Fruit fly (Drosophila melanogaster) whole organism, embryonic: ENCODE results near the gene simj.
A peak's percentile ranks its signal among the peaks of the same experiment; 100 is the strongest.

Experiments
- Ada2b ChIP-seq: fragments of 200-800 bp; sonication (Bioruptor generic); IDR thresholded peaks from 2 replicates; pipeline ENCODE4 v1.3.6; 2022; ENCODE audit warnings: missing biosample characterization, missing genetic modification characterization
- Antp ChIP-seq: fragments of 200-800 bp; sonication (Bioruptor generic); optimal IDR thresholded peaks from 3 replicates; lab custom pipeline; 2016; ENCODE audit warnings: missing biosample characterization, missing genetic modification characterization
- Bdp1 ChIP-seq: fragments of 200-800 bp; sonication (Bioruptor generic); optimal IDR thresholded peaks from 3 replicates; lab custom pipeline; 2016; ENCODE audit warnings: missing biosample characterization, missing genetic modification characterization
- CG10431 ChIP-seq: fragments of 200-800 bp; sonication (Bioruptor generic); optimal IDR thresholded peaks from 3 replicates; lab custom pipeline; 2018; ENCODE audit warnings: missing biosample characterization, mild to moderate bottlenecking, missing genetic modification characterization
- CG11504 ChIP-seq: fragments of 200-800 bp; sonication (Bioruptor generic); optimal IDR thresholded peaks from 3 replicates; lab custom pipeline; 2019; ENCODE audit warnings: missing biosample characterization, mild to moderate bottlenecking, missing genetic modification characterization, moderate library complexity
- CG12219 ChIP-seq: fragments of 200-800 bp; sonication (Bioruptor generic); optimal IDR thresholded peaks from 3 replicates; lab custom pipeline; 2018; ENCODE audit warnings: missing biosample characterization, mild to moderate bottlenecking, missing genetic modification characterization
- CG12391 ChIP-seq: fragments of 200-800 bp; sonication (Bioruptor generic); optimal IDR thresholded peaks from 3 replicates; lab custom pipeline; 2018; ENCODE audit warnings: missing biosample characterization, mild to moderate bottlenecking, missing genetic modification characterization, moderate library complexity
- CG14014 ChIP-seq: fragments of 200-800 bp; sonication (Bioruptor generic); IDR thresholded peaks from 2 replicates; pipeline ENCODE4 v1.3.6; 2022; ENCODE audit warnings: missing biosample characterization, missing genetic modification characterization
- CG14860 ChIP-seq: fragments of 200-800 bp; sonication (Bioruptor generic); IDR thresholded peaks from 3 replicates; pipeline ENCODE4 v1.3.6; 2022; ENCODE audit warnings: missing biosample characterization, missing genetic modification characterization; ENCODE audit not compliant: partially characterized antibody
- CG15011 ChIP-seq: fragments of 200-800 bp; sonication (Bioruptor generic); optimal IDR thresholded peaks from 3 replicates; lab custom pipeline; 2018; ENCODE audit warnings: missing biosample characterization, mild to moderate bottlenecking, missing genetic modification characterization
- CG15601 ChIP-seq: fragments of 200-800 bp; sonication (Bioruptor generic); optimal IDR thresholded peaks from 3 replicates; lab custom pipeline; 2019; ENCODE audit warnings: missing biosample characterization, mild to moderate bottlenecking, missing genetic modification characterization, moderate library complexity
- CG17359 ChIP-seq: fragments of 200-800 bp; sonication (Bioruptor generic); optimal IDR thresholded peaks from 3 replicates; lab custom pipeline; 2018; ENCODE audit warnings: missing biosample characterization, mild to moderate bottlenecking, missing genetic modification characterization, moderate library complexity
- CG2202 ChIP-seq: fragments of 200-800 bp; sonication (Bioruptor generic); optimal IDR thresholded peaks from 2 replicates; lab custom pipeline; 2018; ENCODE audit warnings: missing biosample characterization, mild to moderate bottlenecking, missing genetic modification characterization
- CG3995 ChIP-seq: fragments of 200-800 bp; sonication (Bioruptor generic); optimal IDR thresholded peaks from 3 replicates; lab custom pipeline; 2016; ENCODE audit warnings: missing biosample characterization, missing genetic modification characterization
- CG42726 ChIP-seq: fragments of 200-800 bp; sonication (Bioruptor generic); IDR thresholded peaks from 2 replicates; pipeline ENCODE4 v1.3.6; 2022; ENCODE audit warnings: missing biosample characterization, missing genetic modification characterization; ENCODE audit not compliant: partially characterized antibody
- CG4424 ChIP-seq: fragments of 200-800 bp; sonication (Bioruptor generic); optimal IDR thresholded peaks from 3 replicates; lab custom pipeline; 2016; ENCODE audit warnings: missing biosample characterization, missing genetic modification characterization
- CG7839 ChIP-seq: fragments of 200-800 bp; sonication (Bioruptor generic); optimal IDR thresholded peaks from 3 replicates; lab custom pipeline; 2018; ENCODE audit warnings: missing biosample characterization, mild to moderate bottlenecking, missing genetic modification characterization, moderate library complexity
- CG8478 ChIP-seq: fragments of >200 bp; optimal IDR thresholded peaks from 2 replicates; lab custom pipeline; 2018
- CrebB ChIP-seq: fragments of 200-800 bp; sonication (Bioruptor generic); optimal IDR thresholded peaks from 3 replicates; lab custom pipeline; 2018; ENCODE audit warnings: missing biosample characterization, mild to moderate bottlenecking, missing genetic modification characterization
- Dp ChIP-seq: fragments of 200-800 bp; sonication (Bioruptor generic); optimal IDR thresholded peaks from 2 replicates; lab custom pipeline; 2018; ENCODE audit warnings: missing biosample characterization, mild to moderate bottlenecking, missing genetic modification characterization, moderate library complexity
- E2f1 ChIP-seq: fragments of 200-800 bp; sonication (Bioruptor generic); IDR thresholded peaks from 2 replicates; pipeline ENCODE4 v1.3.6; 2022; ENCODE audit warnings: missing biosample characterization, missing genetic modification characterization
- Fer3 ChIP-seq: fragments of 200-800 bp; sonication (Bioruptor generic); optimal IDR thresholded peaks from 2 replicates; lab custom pipeline; 2018; ENCODE audit warnings: missing biosample characterization, mild to moderate bottlenecking, missing genetic modification characterization, moderate library complexity
- HLH4C ChIP-seq: fragments of 200-800 bp; sonication (Bioruptor generic); IDR thresholded peaks from 3 replicates; pipeline ENCODE4 v1.3.6; 2022; ENCODE audit warnings: missing biosample characterization, missing genetic modification characterization; ENCODE audit not compliant: partially characterized antibody
- HLH54F ChIP-seq: fragments of 200-800 bp; sonication (Bioruptor generic); optimal IDR thresholded peaks from 3 replicates; lab custom pipeline; 2016; ENCODE audit warnings: missing biosample characterization, missing genetic modification characterization
- Hr78 ChIP-seq, 2 experiments: fragments of 200-800 bp in 1 of 2; fragments of >200 bp in 1 of 2; sonication (Bioruptor generic) in 1 of 2; optimal IDR thresholded peaks; 2 replicates each; lab custom pipeline; 2017 to 2019; ENCODE audit warnings: missing biosample characterization in 2 of 2, missing genetic modification characterization in 2 of 2, mild to moderate bottlenecking in 1 of 2, moderate library complexity in 1 of 2
- Jarid2 ChIP-seq: fragments of 200-800 bp; sonication (Bioruptor generic); optimal IDR thresholded peaks from 3 replicates; lab custom pipeline; 2017; ENCODE audit warnings: mild to moderate bottlenecking, missing biosample characterization, missing genetic modification reagents, missing genetic modification characterization
- Nf-YB ChIP-seq: fragments of 200-800 bp; sonication (Bioruptor generic); optimal IDR thresholded peaks from 3 replicates; lab custom pipeline; 2019; ENCODE audit warnings: missing biosample characterization, mild to moderate bottlenecking, missing genetic modification characterization, moderate library complexity
- Scr ChIP-seq: fragments of 200-800 bp; sonication (Bioruptor generic); IDR thresholded peaks from 2 replicates; pipeline ENCODE4 v1.3.6; 2022; ENCODE audit warnings: missing biosample characterization, missing genetic modification characterization; ENCODE audit not compliant: partially characterized antibody
- Sin3A ChIP-seq: fragments of >200 bp; optimal IDR thresholded peaks from 2 replicates; lab custom pipeline; 2018
- Sox100B ChIP-seq: fragments of 200-800 bp; sonication (Bioruptor generic); optimal IDR thresholded peaks from 3 replicates; lab custom pipeline; 2018; ENCODE audit warnings: missing biosample characterization, mild to moderate bottlenecking, missing genetic modification characterization
- Tbp ChIP-seq: fragments of >200 bp; optimal IDR thresholded peaks from 2 replicates; lab custom pipeline; 2018; ENCODE audit warnings: missing biosample characterization, missing genetic modification characterization
- ab ChIP-seq: fragments of 200-800 bp; sonication (Bioruptor generic); optimal IDR thresholded peaks from 2 replicates; lab custom pipeline; 2016; ENCODE audit warnings: missing biosample characterization, missing genetic modification characterization
- ash1 ChIP-seq: fragments of 200-800 bp; sonication (Bioruptor generic); optimal IDR thresholded peaks from 2 replicates; lab custom pipeline; 2018; ENCODE audit warnings: missing biosample characterization, mild to moderate bottlenecking, missing genetic modification characterization
- bsh ChIP-seq, 2 experiments: fragments of 200-800 bp; sonication (Bioruptor generic); optimal IDR thresholded peaks; 2 replicates each; lab custom pipeline; 2017 to 2018; ENCODE audit warnings: mild to moderate bottlenecking in 2 of 2, missing biosample characterization in 2 of 2, missing genetic modification characterization in 2 of 2, moderate library complexity in 1 of 2
- cas ChIP-seq: fragments of 200-800 bp; sonication (Bioruptor generic); IDR thresholded peaks from 2 replicates; pipeline ENCODE4 v1.3.6; 2022; ENCODE audit warnings: missing biosample characterization, missing genetic modification characterization
- crol ChIP-seq: fragments of 200-800 bp; sonication (Bioruptor generic); IDR thresholded peaks from 2 replicates; pipeline ENCODE4 v1.3.6; 2022; ENCODE audit warnings: missing biosample characterization, missing genetic modification characterization
- dmrt99B ChIP-seq: fragments of 200-800 bp; sonication (Bioruptor generic); optimal IDR thresholded peaks from 2 replicates; lab custom pipeline; 2018; ENCODE audit warnings: missing biosample characterization, mild to moderate bottlenecking, missing genetic modification characterization, moderate library complexity
- dysf ChIP-seq: fragments of 200-800 bp; sonication (Bioruptor generic); IDR thresholded peaks from 3 replicates; pipeline ENCODE4 v1.3.6; 2022; ENCODE audit warnings: missing biosample characterization, missing genetic modification characterization
- fru ChIP-seq: fragments of >200 bp; optimal IDR thresholded peaks from 2 replicates; lab custom pipeline; 2017
- ftz-f1 ChIP-seq: fragments of 200-800 bp; sonication (Bioruptor generic); optimal IDR thresholded peaks from 2 replicates; lab custom pipeline; 2016; ENCODE audit warnings: missing biosample characterization, missing genetic modification characterization
- her ChIP-seq: fragments of 200-800 bp; sonication (Bioruptor generic); optimal IDR thresholded peaks from 2 replicates; lab custom pipeline; 2016; ENCODE audit warnings: missing biosample characterization, missing genetic modification characterization
- insv ChIP-seq, 2 experiments: fragments of 200-800 bp; sonication (Bioruptor generic); optimal IDR thresholded peaks; 3 replicates each; lab custom pipeline; 2016 to 2018; ENCODE audit warnings: missing biosample characterization in 2 of 2, missing genetic modification characterization in 2 of 2
- maf-S ChIP-seq: fragments of 200-800 bp; sonication (Bioruptor generic); optimal IDR thresholded peaks from 2 replicates; lab custom pipeline; 2016; ENCODE audit warnings: missing biosample characterization, missing genetic modification characterization
- mld ChIP-seq: fragments of 200-800 bp; sonication (Bioruptor generic); IDR thresholded peaks from 3 replicates; pipeline ENCODE4 v1.3.6; 2022; ENCODE audit warnings: missing biosample characterization, missing genetic modification characterization; ENCODE audit not compliant: partially characterized antibody
- pfk ChIP-seq: fragments of 200-800 bp; sonication (Bioruptor generic); optimal IDR thresholded peaks from 2 replicates; lab custom pipeline; 2018; ENCODE audit warnings: missing biosample characterization, mild to moderate bottlenecking, missing genetic modification characterization, moderate library complexity
- pnt ChIP-seq: fragments of 200-800 bp; sonication (Bioruptor generic); optimal IDR thresholded peaks from 3 replicates; lab custom pipeline; 2016; ENCODE audit warnings: missing biosample characterization, missing genetic modification characterization
- sc ChIP-seq, 3 experiments: fragments of >200 bp in 2 of 3; fragments of 200-800 bp in 1 of 3; sonication (Bioruptor generic) in 1 of 3; optimal IDR thresholded peaks; 2 replicates in 2 of 3; 3 replicates in 1 of 3; lab custom pipeline; 2017; ENCODE audit warnings: mild to moderate bottlenecking in 1 of 3, missing biosample characterization in 1 of 3, missing genetic modification characterization in 1 of 3, missing genetic modification reagents in 1 of 3
- sim ChIP-seq: fragments of 200-800 bp; sonication (Bioruptor generic); IDR thresholded peaks from 2 replicates; pipeline ENCODE4 v1.3.6; 2022; ENCODE audit warnings: missing biosample characterization, missing genetic modification characterization
- sr ChIP-seq: fragments of 200-800 bp; sonication (Bioruptor generic); IDR thresholded peaks from 3 replicates; pipeline ENCODE4 v1.3.6; 2022; ENCODE audit warnings: missing biosample characterization, missing genetic modification characterization
- tna ChIP-seq: fragments of 200-800 bp; sonication (Bioruptor generic); IDR thresholded peaks from 2 replicates; pipeline ENCODE4 v1.3.6; 2022; ENCODE audit warnings: missing biosample characterization, missing genetic modification characterization; ENCODE audit not compliant: partially characterized antibody

simj gene

dm6 chr3L:10637819-10638218, 26.7 kb upstream of the simj start, which contains the start of gene Cnep1r2 (continued):
- TF ChIP-seq pfk (GFP tag; lab: Kevin White, UChicago): peak; percentile 59
- TF ChIP-seq CG14014: peak; percentile 95
- peak; percentile 3 for TF ChIP-seq her (GFP tag; lab: Kevin White, UChicago)
- peak; percentile 72 for TF ChIP-seq CG15011 (GFP tag; lab: Kevin White, UChicago)
- TF ChIP-seq dmrt99B (tag; lab: Kevin White, UChicago): peak; percentile 96
- TF ChIP-seq HLH54F (GFP tag; lab: Kevin White, UChicago): peak; percentile 81
- TF ChIP-seq CG17359: peak; percentile 96
- no peak for TF ChIP-seq CG8478 (lab: Kevin White, UChicago)
- peak; percentile 87 for TF ChIP-seq cas (GFP tag; lab: Robert Waterston, UW)
- no peak for TF ChIP-seq Hr78 (GFP tag; optimal IDR thresholded peaks at IDR 0.05; lab: Kevin White, UChicago)
- TF ChIP-seq Tbp (GFP tag; lab: Kevin White, UChicago): no peak
- TF ChIP-seq CG2202 (tag; lab: Kevin White, UChicago): peak; percentile 93
- TF ChIP-seq tna (GFP tag; lab: Robert Waterston, UW): no peak
- no peak for TF ChIP-seq CG14860
- peak; percentile 92 for TF ChIP-seq CG4424
- no peak for TF ChIP-seq ftz-f1
- peak; percentile 66 for TF ChIP-seq Antp (GFP tag; lab: Kevin White, UChicago)
- TF ChIP-seq CG15601: peak; percentile 96
- TF ChIP-seq bsh (GFP tag; optimal IDR thresholded peaks at IDR 0.05; lab: Kevin White, UChicago): peak; percentile 83 to 97
- TF ChIP-seq ash1 (GFP tag; lab: Kevin White, UChicago): peak; percentile 55
- peak; percentile 98 for TF ChIP-seq CG7839
- TF ChIP-seq sr (GFP tag; lab: Robert Waterston, UW): peak; percentile 68; the same call in 1 of the 3 replicates
- TF ChIP-seq Nf-YB (GFP tag; lab: Kevin White, UChicago): peak; percentile 83
- no peak for TF ChIP-seq mld (GFP tag; lab: Robert Waterston, UW)
- peak; percentile 96 for TF ChIP-seq Fer3 (tag; lab: Kevin White, UChicago)
- no peak for TF ChIP-seq HLH4C (GFP tag; lab: Robert Waterston, UW)
- TF ChIP-seq Jarid2 (GFP tag; lab: Kevin White, UChicago): peak; percentile 77
- TF ChIP-seq CG11504: peak; percentile 95
- peak; percentile 37 for TF ChIP-seq Dp (GFP tag; lab: Kevin White, UChicago)
- no peak for TF ChIP-seq CG42726 (GFP tag; lab: Robert Waterston, UW)
- TF ChIP-seq sc (optimal IDR thresholded peaks at IDR 0.05; lab: Kevin White, UChicago): no peak
- TF ChIP-seq sc (GFP tag; optimal IDR thresholded peaks at IDR 0.05; lab: Kevin White, UChicago): peak; percentile 94
- peak; percentile 97 for TF ChIP-seq dysf (GFP tag; lab: Robert Waterston, UW)
- TF ChIP-seq CG10431 (GFP tag; lab: Kevin White, UChicago): peak; percentile 90
- TF ChIP-seq CG12219: peak; percentile 82
- peak in 1 of 2 experiments; percentile 81 for TF ChIP-seq insv (GFP tag; optimal IDR thresholded peaks at IDR 0.05; lab: Kevin White, UChicago)
- TF ChIP-seq fru: no peak
- TF ChIP-seq maf-S (GFP tag; lab: Kevin White, UChicago): peak; percentile 49
- peak; percentile 94 for TF ChIP-seq Sox100B (GFP tag; lab: Kevin White, UChicago)
- TF ChIP-seq E2f1: peak; percentile 96
- peak; percentile 35; the same call in 1 of the 2 replicates for TF ChIP-seq crol
- peak; percentile 60 for TF ChIP-seq ab
- TF ChIP-seq Ada2b: peak; percentile 90
- peak; percentile 20 for TF ChIP-seq CG3995 (GFP tag; lab: Kevin White, UChicago)
- peak; percentile 64 for TF ChIP-seq Bdp1 (GFP tag; lab: Kevin White, UChicago)
- peak; percentile 88 for TF ChIP-seq sim (GFP tag; lab: Robert Waterston, UW)
- no peak for TF ChIP-seq Sin3A (lab: Kevin White, UChicago)
- peak; percentile 98 for TF ChIP-seq CG12391 (tag; lab: Kevin White, UChicago)
- TF ChIP-seq Scr: no peak
- peak; percentile 89 for TF ChIP-seq CrebB
- peak; percentile 82 for TF ChIP-seq pnt
